Worm (Caenorhabditis elegans): ENCODE data around the gene W07A12.8.
A peak's percentile ranks its signal among the peaks of the same experiment; 100 is the strongest.

W07A12.8 gene

ce11 chrII:9132338-9132737 lies 33.3 kb downstream of the W07A12.8 start:
- no peak for TF ChIP-seq C08G9.2 (tag; optimal IDR thresholded peaks at IDR 0.05)

DNA sequence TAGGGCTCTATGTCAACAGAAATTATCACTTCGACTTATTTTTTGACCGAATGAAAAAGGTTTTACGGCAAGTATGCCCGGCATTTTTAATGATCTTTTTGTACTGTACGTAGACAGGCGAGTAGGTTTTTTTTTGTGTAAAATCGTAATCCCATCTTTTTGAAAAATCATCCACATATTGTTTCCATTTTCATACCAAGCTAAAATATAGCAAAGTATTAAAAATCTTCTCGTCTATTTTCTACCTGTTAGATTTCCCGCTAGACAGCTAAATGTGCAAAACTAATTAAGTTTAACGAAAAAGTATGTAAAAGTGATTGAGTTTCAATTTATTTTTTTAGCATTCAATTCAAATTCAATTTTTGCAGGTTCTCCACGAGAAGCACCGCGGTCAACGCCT lies 34.2 kb downstream of the W07A12.8 start, which contains the start of gene C16D2.1:
Gene C16D2.1, plus strand, starts transcription at position 301 of the 400 bp plus-strand sequence.
- no peak for TF ChIP-seq pqm-1 (tag; optimal IDR thresholded peaks at IDR 0.05)
- no peak for TF ChIP-seq C38D4.7 (GFP tag; optimal IDR thresholded peaks at IDR 0.05)
- no peak for TF ChIP-seq ceh-2 (tag; optimal IDR thresholded peaks at IDR 0.05)
- TF ChIP-seq odd-2 (tag; optimal IDR thresholded peaks at IDR 0.05): no peak
- TF ChIP-seq ref-2 (tag; optimal IDR thresholded peaks at IDR 0.05): no peak
- TF ChIP-seq lim-6 (tag; optimal IDR thresholded peaks at IDR 0.05): no peak
- TF ChIP-seq dve-1 (tag; optimal IDR thresholded peaks at IDR 0.05): no peak
- no peak for TF ChIP-seq pag-3 (tag; optimal IDR thresholded peaks at IDR 0.05; ENCODE audit: borderline replicate concordance)
- no peak for TF ChIP-seq ceh-6 (GFP tag; optimal IDR thresholded peaks at IDR 0.05)
- TF ChIP-seq K02D7.2 (tag; optimal IDR thresholded peaks at IDR 0.05): no peak
- no peak for TF ChIP-seq F13H6.1 (tag; optimal IDR thresholded peaks at IDR 0.05)

ce11 chrII:9130339-9130738 lies 35.3 kb downstream of the W07A12.8 start:
- TF ChIP-seq ceh-9 (tag; optimal IDR thresholded peaks at IDR 0.05) (no peak), hlh-13 (GFP tag; optimal IDR thresholded peaks at IDR 0.05) (no peak), ttx-3 (tag; optimal IDR thresholded peaks at IDR 0.05) (no peak), hlh-30 (tag; optimal IDR thresholded peaks at IDR 0.05; ENCODE audit: insufficient read depth) (no peak), sox-4 (tag; optimal IDR thresholded peaks at IDR 0.05) (no peak), ceh-24 (tag; optimal IDR thresholded peaks at IDR 0.05) (no peak), nhr-232 (tag; optimal IDR thresholded peaks at IDR 0.05) (no peak), nfya-1 (tag; optimal IDR thresholded peaks at IDR 0.05) (no peak)

DNA sequence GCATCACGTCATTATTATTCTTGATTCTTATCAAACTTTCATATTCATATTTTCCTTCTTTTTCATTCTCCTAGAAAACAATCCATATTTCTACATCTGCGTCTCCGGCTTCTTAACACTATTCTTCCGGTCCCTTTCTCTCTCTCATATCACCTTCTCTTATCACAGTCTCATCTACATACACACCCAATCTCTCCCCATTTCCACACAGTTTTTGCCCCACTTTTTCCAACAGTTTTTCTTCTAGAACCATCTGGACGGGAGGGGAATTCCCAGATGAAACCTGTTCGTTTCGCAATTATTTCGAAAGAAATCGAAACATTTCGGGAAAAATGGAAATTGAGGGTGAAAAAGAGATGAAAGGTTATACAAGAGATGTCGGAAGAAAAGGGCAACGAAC lies 37.5 kb downstream of the W07A12.8 start:
- TF ChIP-seq npax-4 (tag; optimal IDR thresholded peaks at IDR 0.05) (no peak), elt-2 (tag; optimal IDR thresholded peaks at IDR 0.05) (peak; percentile 75)

DNA sequence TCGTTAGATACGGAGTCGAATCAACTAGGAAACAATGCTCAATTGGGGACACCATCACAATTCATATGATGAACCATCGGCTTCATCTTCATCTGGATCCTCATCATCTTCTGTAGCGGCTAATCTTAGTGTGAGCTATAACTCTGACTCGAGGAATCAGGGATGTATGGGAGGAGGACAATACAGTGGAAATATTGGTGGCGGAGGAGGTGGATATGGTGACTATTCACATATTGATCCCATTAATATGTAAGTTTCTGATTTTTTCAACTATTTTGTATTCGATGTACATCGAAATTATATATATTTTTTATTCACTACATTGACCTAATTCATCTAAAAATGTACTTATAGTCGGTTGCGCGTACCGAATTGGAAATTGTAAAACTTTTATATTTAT lies 38.2 kb downstream of the W07A12.8 start:
- no peak for TF ChIP-seq tbx-7 (tag; optimal IDR thresholded peaks at IDR 0.05)
- no peak for TF ChIP-seq ama-1 (optimal IDR thresholded peaks at IDR 0.05)
- no peak for TF ChIP-seq pqm-1 (tag; optimal IDR thresholded peaks at IDR 0.05)
- TF ChIP-seq hlh-15 (tag; optimal IDR thresholded peaks at IDR 0.05): no peak
- TF ChIP-seq ref-2 (tag; optimal IDR thresholded peaks at IDR 0.05): no peak
- no peak for TF ChIP-seq ceh-14 (tag; optimal IDR thresholded peaks at IDR 0.05)
- no peak for TF ChIP-seq ttx-3 (tag; optimal IDR thresholded peaks at IDR 0.05)
- TF ChIP-seq unc-86 (tag; optimal IDR thresholded peaks at IDR 0.05): no peak
- TF ChIP-seq hlh-13 (GFP tag; optimal IDR thresholded peaks at IDR 0.05): no peak
- no peak for TF ChIP-seq ztf-16 (tag; optimal IDR thresholded peaks at IDR 0.05)
- TF ChIP-seq nhr-232 (tag; optimal IDR thresholded peaks at IDR 0.05): no peak
- no peak for TF ChIP-seq ceh-18 (tag; optimal IDR thresholded peaks at IDR 0.05)
- TF ChIP-seq pha-4 (tag; optimal IDR thresholded peaks at IDR 0.05): no peak
- TF ChIP-seq ceh-2 (tag; optimal IDR thresholded peaks at IDR 0.05): no peak
- TF ChIP-seq fkh-10 (GFP tag; optimal IDR thresholded peaks at IDR 0.05): no peak
- TF ChIP-seq ceh-34 (tag; optimal IDR thresholded peaks at IDR 0.05): no peak
- TF ChIP-seq unc-3 (GFP tag; conservative IDR thresholded peaks at IDR 0.05): no peak
- TF ChIP-seq unc-3 (tag; optimal IDR thresholded peaks at IDR 0.05): no peak

- TF ChIP-seq ceh-34 (tag; optimal IDR thresholded peaks at IDR 0.05) (no peak), ztf-16 (tag; optimal IDR thresholded peaks at IDR 0.05) (no peak), pros-1 (tag; optimal IDR thresholded peaks at IDR 0.05) (no peak), gmeb-2 (tag; optimal IDR thresholded peaks at IDR 0.05) (no peak), lim-6 (tag; optimal IDR thresholded peaks at IDR 0.05) (no peak), unc-42 (tag; optimal IDR thresholded peaks at IDR 0.05) (no peak), dmd-4 (tag; optimal IDR thresholded peaks at IDR 0.05; ENCODE audit: borderline replicate concordance) (no peak), rnt-1 (tag; optimal IDR thresholded peaks at IDR 0.05) (no peak), che-1 (tag; optimal IDR thresholded peaks at IDR 0.05) (no peak), unc-86 (tag; optimal IDR thresholded peaks at IDR 0.05) (no peak), K02D7.2 (tag; optimal IDR thresholded peaks at IDR 0.05) (no peak), ama-1 (optimal IDR thresholded peaks at IDR 0.05) (no peak), dve-1 (tag; optimal IDR thresholded peaks at IDR 0.05) (no peak), sdc-2 (tag; optimal IDR thresholded peaks at IDR 0.05) (no peak), K09A11.1 (tag; optimal IDR thresholded peaks at IDR 0.05; ENCODE audit: insufficient read depth) (no peak)
These were observed 38.6 kb downstream of the W07A12.8 start for ce11 chrII:9126965-9127364.

Data from whole organism, late embryonic.